Worm (Caenorhabditis elegans): ENCODE results near the gene Y51B9A.7.

- TF ChIP-seq hlh-12 (tag; optimal IDR thresholded peaks at IDR 0.05) (no peak), Y53F4B.3 (GFP tag; IDR thresholded peaks at IDR 0.05) (no peak), snpc-4 (GFP tag; optimal IDR thresholded peaks at IDR 0.05) (no peak), snpc-4 (tag; optimal IDR thresholded peaks at IDR 0.05) (peak in 1 of 4 experiments; percentile 21), bed-2 (GFP tag; IDR thresholded peaks at IDR 0.05) (no peak), mel-28 (tag; optimal IDR thresholded peaks at IDR 0.05; ENCODE audit: borderline replicate concordance) (no peak), ceh-79 (tag; optimal IDR thresholded peaks at IDR 0.05) (no peak)
These were observed 16.8 kb downstream of the Y51B9A.7 start, which contains the start of the genes gss-1 and chch-3 for ce11 chrII:9416381-9417276.

Measured in whole organism, young adult.